Fruit fly (Drosophila melanogaster) whole organism, wandering third instar larva: Measurements from ENCODE around the gene CG5191.

ENCODE experiments used
- CG9705 ChIP-seq: fragments of 200-800 bp; sonication (Bioruptor generic); optimal IDR thresholded peaks from 2 replicates; lab custom pipeline; 2018; ENCODE audit warnings: missing biosample characterization, mild to moderate bottlenecking, missing genetic modification characterization
- CrebA ChIP-seq: fragments of 200-800 bp; sonication (Bioruptor generic); optimal IDR thresholded peaks from 2 replicates; lab custom pipeline; 2016; ENCODE audit warnings: missing biosample characterization, mild to moderate bottlenecking, missing genetic modification characterization, borderline replicate concordance
- Dfd ChIP-seq: fragments of >200 bp; optimal IDR thresholded peaks from 2 replicates; lab custom pipeline; 2017; ENCODE audit warnings: missing biosample characterization, missing genetic modification characterization
- Dif ChIP-seq: fragments of 200-275, 200-300 bp; sonication (Bioruptor generic); optimal IDR thresholded peaks from 2 replicates; lab custom pipeline; 2018; ENCODE audit warnings: missing biosample characterization, missing genetic modification characterization; ENCODE audit not compliant: partially characterized antibody
- GATAd ChIP-seq: sonication (Bioruptor generic); optimal IDR thresholded peaks from 2 replicates; lab custom pipeline; 2016; ENCODE audit warnings: missing biosample characterization, missing genetic modification characterization
- HLH106 ChIP-seq: fragments of 200-800 bp; optimal IDR thresholded peaks from 3 replicates; lab custom pipeline; 2019; ENCODE audit warnings: missing biosample characterization, mild to moderate bottlenecking, missing genetic modification characterization, moderate library complexity
- Hnf4 ChIP-seq: fragments of 200-800 bp; sonication (Bioruptor generic); optimal IDR thresholded peaks from 2 replicates; lab custom pipeline; 2016; ENCODE audit warnings: missing biosample characterization, mild to moderate bottlenecking, missing genetic modification characterization
- Hr78 ChIP-seq: fragments of >200 bp; optimal IDR thresholded peaks from 2 replicates; lab custom pipeline; 2017; ENCODE audit warnings: missing biosample characterization, missing genetic modification characterization
- Jra ChIP-seq: sonication (Bioruptor generic); optimal IDR thresholded peaks from 2 replicates; lab custom pipeline; 2016; ENCODE audit warnings: missing biosample characterization, missing genetic modification characterization
- Mio ChIP-seq: sonication (Bioruptor generic); optimal IDR thresholded peaks from 2 replicates; lab custom pipeline; 2016; ENCODE audit warnings: missing biosample characterization, missing genetic modification characterization
- Myc ChIP-seq: fragments of >200 bp; optimal IDR thresholded peaks from 2 replicates; lab custom pipeline; 2017
- N ChIP-seq: fragments of >200 bp; optimal IDR thresholded peaks from 2 replicates; lab custom pipeline; 2018; ENCODE audit warnings: missing biosample characterization, missing external identifiers, missing genetic modification characterization
- OdsH ChIP-seq: fragments of 200-800 bp; sonication (Bioruptor generic); optimal IDR thresholded peaks from 2 replicates; lab custom pipeline; 2016; ENCODE audit warnings: missing biosample characterization, mild to moderate bottlenecking, missing genetic modification characterization
- Sp1 ChIP-seq: fragments of 200-800 bp; sonication (Bioruptor generic); optimal IDR thresholded peaks from 3 replicates; lab custom pipeline; 2019; ENCODE audit warnings: missing biosample characterization, mild to moderate bottlenecking, missing genetic modification characterization, moderate library complexity
- Vsx2 ChIP-seq: fragments of 200-300, 225-300 bp; sonication (Bioruptor generic); optimal IDR thresholded peaks from 2 replicates; lab custom pipeline; 2018; ENCODE audit warnings: missing biosample characterization, missing genetic modification characterization; ENCODE audit not compliant: partially characterized antibody
- brk ChIP-seq: fragments of 200-800 bp; sonication (Bioruptor generic); optimal IDR thresholded peaks from 2 replicates; lab custom pipeline; 2016; ENCODE audit warnings: missing biosample characterization, mild to moderate bottlenecking, missing genetic modification characterization
- dl ChIP-seq, 2 experiments: fragments of 175-275, 200-275 bp in 1 of 2; fragments of 200-275 bp in 1 of 2; sonication (Bioruptor generic); optimal IDR thresholded peaks; lab custom pipeline; 2018; ENCODE audit warnings: mild to moderate bottlenecking in 2 of 2, missing biosample characterization in 2 of 2, missing genetic modification characterization in 2 of 2, moderate library complexity in 2 of 2; ENCODE audit not compliant: partially characterized antibody in 2 of 2, insufficient read depth in 1 of 2
- dsf ChIP-seq: sonication (Bioruptor generic); optimal IDR thresholded peaks from 2 replicates; lab custom pipeline; 2016; ENCODE audit warnings: missing biosample characterization, missing genetic modification characterization, borderline replicate concordance
- foxo ChIP-seq, 2 experiments: fragments of 200-800 bp; sonication (Bioruptor generic); optimal IDR thresholded peaks; 2 replicates in 1 of 2; 3 replicates in 1 of 2; lab custom pipeline; 2016 to 2017; ENCODE audit warnings: missing biosample characterization in 2 of 2, missing genetic modification characterization in 2 of 2
- fru ChIP-seq: fragments of 200-800 bp; sonication (Bioruptor generic); optimal IDR thresholded peaks from 3 replicates; lab custom pipeline; 2016; ENCODE audit warnings: missing biosample characterization, mild to moderate bottlenecking, missing genetic modification characterization
- h ChIP-seq: fragments of 200-800 bp; sonication (Bioruptor generic); optimal IDR thresholded peaks from 3 replicates; lab custom pipeline; 2016; ENCODE audit warnings: missing biosample characterization, mild to moderate bottlenecking, missing genetic modification characterization
- jim ChIP-seq: fragments of 175-275, 200-325 bp; sonication (Bioruptor generic); optimal IDR thresholded peaks from 2 replicates; lab custom pipeline; 2016; ENCODE audit warnings: missing biosample characterization, mild to moderate bottlenecking, missing genetic modification characterization
- lola ChIP-seq: fragments of >200 bp; optimal IDR thresholded peaks from 2 replicates; lab custom pipeline; 2017; ENCODE audit warnings: missing biosample characterization, missing genetic modification characterization
- pan ChIP-seq: fragments of >200 bp; optimal IDR thresholded peaks from 2 replicates; lab custom pipeline; 2017
- psq ChIP-seq: fragments of 200-800 bp; sonication (Bioruptor generic); optimal IDR thresholded peaks from 3 replicates; lab custom pipeline; 2017; ENCODE audit warnings: missing biosample characterization, mild to moderate bottlenecking, missing genetic modification characterization, moderate library complexity
- rgr ChIP-seq: fragments of 200-800 bp; sonication (Bioruptor generic); optimal IDR thresholded peaks from 3 replicates; lab custom pipeline; 2016; ENCODE audit warnings: missing biosample characterization, mild to moderate bottlenecking, missing genetic modification characterization
- sage ChIP-seq: fragments of 200-800 bp; sonication (Bioruptor generic); optimal IDR thresholded peaks from 2 replicates; lab custom pipeline; 2016; ENCODE audit warnings: missing biosample characterization, mild to moderate bottlenecking, missing genetic modification characterization
- sv ChIP-seq: fragments of 200-800 bp; sonication (Bioruptor generic); optimal IDR thresholded peaks from 3 replicates; lab custom pipeline; 2016; ENCODE audit warnings: missing biosample characterization, missing genetic modification characterization
- tai ChIP-seq: sonication (Bioruptor generic); optimal IDR thresholded peaks from 2 replicates; lab custom pipeline; 2016; ENCODE audit warnings: missing biosample characterization, missing genetic modification characterization
- woc ChIP-seq: sonication (Bioruptor generic); optimal IDR thresholded peaks from 2 replicates; lab custom pipeline; 2016; ENCODE audit warnings: missing biosample characterization, mild to moderate bottlenecking, missing genetic modification characterization

CG5191 gene

dm6 chr3R:20542283-20543144 lies 18.2 kb upstream of the CG5191 start:
- TF ChIP-seq Vsx2 (GFP tag; lab: Kevin White, UChicago), result no peak
- peak; percentile 53 for TF ChIP-seq Hnf4 (GFP tag; lab: Kevin White, UChicago)
- TF ChIP-seq CG9705, result peak; percentile 32
- no peak for TF ChIP-seq Dfd (GFP tag; lab: Kevin White, UChicago)
- peak; percentile 26 for TF ChIP-seq brk (GFP tag; lab: Kevin White, UChicago)
- peak; percentile 22 for TF ChIP-seq dsf (GFP tag; lab: Kevin White, UChicago)
- TF ChIP-seq Sp1 (GFP tag; lab: Kevin White, UChicago), result peak; percentile 36
- TF ChIP-seq GATAd (GFP tag; lab: Kevin White, UChicago), result no peak
- peak; percentile 0 for TF ChIP-seq rgr
- peak; percentile 33 for TF ChIP-seq OdsH
- TF ChIP-seq tai, result peak; percentile 43

- TF ChIP-seq CrebA (GFP tag; lab: Kevin White, UChicago) (no peak), psq (GFP tag; lab: Kevin White, UChicago) (peak; percentile 37), h (GFP tag; lab: Kevin White, UChicago) (no peak)
- TF ChIP-seq, all 38 proteins: peak for 1
Measured at dm6 chr3R:20543220-20543619, 17.4 kb upstream of the CG5191 start.

dm6 chr3R:20543719-20544118 lies 16.9 kb upstream of the CG5191 start:
- TF ChIP-seq tai (no peak), Jra (GFP tag; lab: Kevin White, UChicago) (no peak), dl (GFP tag; optimal IDR thresholded peaks at IDR 0.05; lab: Kevin White, UChicago; ENCODE audit: insufficient read depth in 1 of 2, partially characterized antibody in 2 of 2) (no peak), Myc (no peak), Hr78 (no peak), Mio (no peak), psq (GFP tag; lab: Kevin White, UChicago) (no peak), woc (GFP tag; lab: Kevin White, UChicago) (no peak), lola (GFP tag; lab: Kevin White, UChicago) (no peak), jim (GFP tag; lab: Kevin White, UChicago) (no peak), sv (GFP tag; lab: Kevin White, UChicago) (no peak), h (GFP tag; lab: Kevin White, UChicago) (no peak), HLH106 (tag; lab: Kevin White, UChicago) (no peak), Sp1 (GFP tag; lab: Kevin White, UChicago) (no peak), pan (lab: Kevin White, UChicago) (no peak), CG9705 (no peak), GATAd (GFP tag; lab: Kevin White, UChicago) (no peak)

DNA sequence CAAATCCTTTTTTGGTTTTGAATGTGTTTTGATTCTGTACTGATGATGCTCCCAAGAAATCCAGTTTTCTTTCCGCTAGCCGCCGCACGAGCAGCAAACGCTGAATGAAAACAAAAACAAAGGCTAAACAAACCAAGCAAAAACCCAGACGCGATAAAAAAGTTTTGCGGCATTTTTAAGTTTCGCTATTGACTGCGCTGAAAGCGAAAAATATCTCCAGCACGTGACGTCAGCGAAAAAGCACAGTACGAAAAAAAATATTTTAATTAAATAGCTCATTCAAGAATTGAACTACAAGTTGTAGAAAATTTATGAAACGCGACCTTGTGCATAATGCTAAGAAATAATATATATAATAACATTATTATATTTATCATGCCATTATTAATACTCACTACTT lies 15.7 kb upstream of the CG5191 start:
- TF ChIP-seq Hr78 (no peak), brk (GFP tag; lab: Kevin White, UChicago) (peak; percentile 17)

- TF ChIP-seq N (GFP tag; lab: Kevin White, UChicago) (no peak), rgr (peak; percentile 9), Dif (no peak), woc (GFP tag; lab: Kevin White, UChicago) (no peak), fru (GFP tag; lab: Kevin White, UChicago) (peak; percentile 3), foxo (GFP tag; optimal IDR thresholded peaks at IDR 0.05; lab: Kevin White, UChicago) (peak in 1 of 2 experiments; percentile 15), psq (GFP tag; lab: Kevin White, UChicago) (peak; percentile 3), sage (GFP tag; lab: Kevin White, UChicago) (no peak), HLH106 (tag; lab: Kevin White, UChicago) (peak; percentile 6)
Measured at dm6 chr3R:20545678-20546077, 15.0 kb upstream of the CG5191 start.
